Fruit fly (Drosophila melanogaster) whole organism, adult: ENCODE measurements around the gene sturkopf.

Experiments
- CG14711 ChIP-seq: fragments of 200-800 bp; sonication (Bioruptor generic); optimal IDR thresholded peaks from 2 replicates; lab custom pipeline; 2018; ENCODE audit warnings: missing biosample characterization, mild to moderate bottlenecking, missing genetic modification characterization, moderate library complexity
- CG5204 ChIP-seq: fragments of 200-800 bp; sonication (Bioruptor generic); optimal IDR thresholded peaks from 2 replicates; lab custom pipeline; 2016; ENCODE audit warnings: missing biosample characterization, missing genetic modification characterization
- cnc ChIP-seq, 2 experiments: fragments of >200 bp; optimal IDR thresholded peaks; 2 replicates each; lab custom pipeline; 2017
- kay ChIP-seq: fragments of 200-800 bp; sonication (Bioruptor generic); peaks from one replicate; lab custom pipeline; 2016; ENCODE audit warnings: missing biosample characterization, missing genetic modification characterization, borderline replicate concordance
- toe ChIP-seq: fragments of 200-800 bp; sonication (Bioruptor generic); optimal IDR thresholded peaks from 2 replicates; lab custom pipeline; 2016; ENCODE audit warnings: missing biosample characterization, missing genetic modification characterization

- TF ChIP-seq CG14711 (tag; lab: Kevin White, UChicago) (no peak), CG5204 (GFP tag; lab: Kevin White, UChicago) (no peak), toe (GFP tag; lab: Kevin White, UChicago) (no peak), cnc (optimal IDR thresholded peaks at IDR 0.05; lab: Kevin White, UChicago) (no peak), kay (GFP tag; lab: Kevin White, UChicago) (peak; percentile 34)
These were observed 47.7 kb downstream of the sturkopf start for dm6 chr3L:1265423-1266002.
